Worm (Caenorhabditis elegans): ENCODE data around the gene sur-7.

sur-7 gene

ce11 chrX:16402787-16403186, 26.4 kb downstream of the sur-7 start:
- TF ChIP-seq madf-8 (GFP tag; conservative IDR thresholded peaks at IDR 0.05) (no peak), ama-1 (optimal IDR thresholded peaks at IDR 0.05) (no peak), ama-1 (GFP tag; optimal IDR thresholded peaks at IDR 0.05) (no peak)

- TF ChIP-seq egrh-3 (GFP tag; IDR thresholded peaks at IDR 0.05), result peak; percentile 87; the same call in 1 of the 2 replicates
- peak; percentile 93 for TF ChIP-seq zfh-2 (GFP tag; conservative IDR thresholded peaks at IDR 0.05)
- no peak for TF ChIP-seq lag-1 (GFP tag; IDR thresholded peaks at IDR 0.05)
These were observed 27.0 kb downstream of the sur-7 start for ce11 chrX:16403424-16403823.

ce11 chrX:16404815-16405214, 28.4 kb downstream of the sur-7 start:
- no peak for TF ChIP-seq snpc-1.1 (tag; optimal IDR thresholded peaks at IDR 0.05; ENCODE audit: insufficient read depth)
- TF ChIP-seq ztf-18 (tag; optimal IDR thresholded peaks at IDR 0.05), result no peak
- TF ChIP-seq mxl-1 (tag; optimal IDR thresholded peaks at IDR 0.05), result no peak
- TF ChIP-seq ceh-27 (GFP tag; optimal IDR thresholded peaks at IDR 0.05), result peak; percentile 20
- 0 out of 2 replicates have a peak, but pooled peaks have one; percentile 22 for TF ChIP-seq dox-1 (GFP tag; IDR thresholded peaks at IDR 0.05)
- TF ChIP-seq aptf-3 (GFP tag; IDR thresholded peaks at IDR 0.05), result no peak
- TF ChIP-seq ztf-26 (tag; optimal IDR thresholded peaks at IDR 0.05), result peak; percentile 19
- no peak for TF ChIP-seq ekl-4 (GFP tag; IDR thresholded peaks at IDR 0.05)
- TF ChIP-seq attf-5 (GFP tag; optimal IDR thresholded peaks at IDR 0.05), result peak; percentile 2
- no peak for TF ChIP-seq F22D6.2 (tag; optimal IDR thresholded peaks at IDR 0.05)
- TF ChIP-seq rec-8 (tag; optimal IDR thresholded peaks at IDR 0.05), result no peak
- 0 out of 2 replicates have a peak, but pooled peaks have one; percentile 23 for TF ChIP-seq B0336.3 (GFP tag; IDR thresholded peaks at IDR 0.05)
- peak; percentile 16 for TF ChIP-seq lin-40 (tag; optimal IDR thresholded peaks at IDR 0.05)
- TF ChIP-seq F49E8.2 (tag; optimal IDR thresholded peaks at IDR 0.05; ENCODE audit: insufficient read depth), result no peak
- TF ChIP-seq nhr-80 (tag; optimal IDR thresholded peaks at IDR 0.05), result peak; percentile 79
- no peak for TF ChIP-seq ztf-22 (GFP tag; optimal IDR thresholded peaks at IDR 0.05)
- peak; percentile 1 for TF ChIP-seq unc-62 (GFP tag; optimal IDR thresholded peaks at IDR 0.05)
- TF ChIP-seq cebp-1 (GFP tag; IDR thresholded peaks at IDR 0.05), result no peak
- peak; percentile 22 for TF ChIP-seq cebp-1 (tag; optimal IDR thresholded peaks at IDR 0.05)
- TF ChIP-seq Y95B8A.8 (GFP tag; IDR thresholded peaks at IDR 0.05), result 0 out of 2 replicates have a peak, but pooled peaks have one; percentile 9
- no peak for TF ChIP-seq Y53G8AR.9 (GFP tag; conservative IDR thresholded peaks at IDR 0.05)
- no peak for TF ChIP-seq ceh-79 (tag; optimal IDR thresholded peaks at IDR 0.05)
- TF ChIP-seq akir-1 (GFP tag; optimal IDR thresholded peaks at IDR 0.05), result no peak
- TF ChIP-seq athp-1 (tag; optimal IDR thresholded peaks at IDR 0.05), result no peak
- no peak for TF ChIP-seq sdz-38 (tag; optimal IDR thresholded peaks at IDR 0.05)
- TF ChIP-seq F10E7.11 (tag; optimal IDR thresholded peaks at IDR 0.05), result no peak
- TF ChIP-seq rpc-1 (optimal IDR thresholded peaks at IDR 0.05), result no peak
- no peak for TF ChIP-seq rpc-1 (tag; optimal IDR thresholded peaks at IDR 0.05)
- TF ChIP-seq rcor-1 (GFP tag; IDR thresholded peaks at IDR 0.05), result no peak
- TF ChIP-seq nhr-90 (tag; optimal IDR thresholded peaks at IDR 0.05), result no peak

- TF ChIP-seq madf-3 (GFP tag; IDR thresholded peaks at IDR 0.05) (0 out of 2 replicates have a peak, but pooled peaks have one; percentile 60), ztf-25 (GFP tag; IDR thresholded peaks at IDR 0.05) (no peak)
These were observed 30.2 kb downstream of the sur-7 start for ce11 chrX:16406632-16407031.
